Worm (Caenorhabditis elegans): ENCODE data around the gene T02H6.7.

- TF ChIP-seq cog-1 (tag; optimal IDR thresholded peaks at IDR 0.05), result no peak
- no peak for TF ChIP-seq flt-1 (GFP tag; IDR thresholded peaks at IDR 0.05)
- TF ChIP-seq ref-1 (GFP tag; conservative IDR thresholded peaks at IDR 0.05), result no peak
- TF ChIP-seq med-1 (GFP tag; optimal IDR thresholded peaks at IDR 0.05; ENCODE audit: insufficient read depth), result no peak
- no peak for TF ChIP-seq ztf-29 (GFP tag; IDR thresholded peaks at IDR 0.05)
These were observed 7.1 kb upstream of the T02H6.7 start, which contains the start of gene Y39F10C.1 for ce11 chrII:675303-675702.
